Fruit fly (Drosophila melanogaster): ENCODE measurements around the gene CG14664.

The CG14664 gene

dm6 chr3R:5261996-5262535, 38.1 kb downstream of the CG14664 start:
- TF ChIP-seq Myc (optimal IDR thresholded peaks at IDR 0.05) (no peak), Sin3A (optimal IDR thresholded peaks at IDR 0.05) (no peak), psq (optimal IDR thresholded peaks at IDR 0.05) (no peak), insv (optimal IDR thresholded peaks at IDR 0.05) (no peak), ttk (optimal IDR thresholded peaks at IDR 0.05) (no peak), h (optimal IDR thresholded peaks at IDR 0.05) (no peak)

DNA sequence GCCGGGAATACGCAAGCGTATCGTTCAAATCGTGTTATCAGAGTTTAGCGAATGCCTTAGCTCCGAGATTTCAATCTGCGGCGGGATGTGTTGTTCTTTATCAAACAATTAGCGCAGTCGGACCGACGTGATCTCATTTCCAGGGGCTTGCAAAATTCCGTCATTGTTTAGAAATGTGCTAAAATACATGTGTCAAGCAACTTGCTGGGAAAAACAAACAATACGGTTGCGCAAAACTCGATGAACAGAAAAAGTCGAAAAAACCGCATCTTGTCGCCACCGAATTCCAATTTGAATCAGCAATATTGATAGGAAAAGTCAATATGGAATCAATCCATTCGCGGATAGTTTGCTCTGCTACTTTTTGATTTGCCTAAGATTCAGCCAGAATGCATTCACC, 38.7 kb downstream of the CG14664 start, which contains the start of gene Tim17a2:
Gene Tim17a2, minus strand, starts transcription at position 101 of the 400 bp plus-strand sequence.
- no peak for TF ChIP-seq h (optimal IDR thresholded peaks at IDR 0.05)
- no peak for TF ChIP-seq Myc (optimal IDR thresholded peaks at IDR 0.05)
- TF ChIP-seq ttk (optimal IDR thresholded peaks at IDR 0.05), result no peak
- no peak for TF ChIP-seq psq (optimal IDR thresholded peaks at IDR 0.05)
- no peak for TF ChIP-seq Sin3A (optimal IDR thresholded peaks at IDR 0.05)
- TF ChIP-seq insv (optimal IDR thresholded peaks at IDR 0.05), result no peak

- no peak for TF ChIP-seq psq (optimal IDR thresholded peaks at IDR 0.05)
- no peak for TF ChIP-seq Sin3A (optimal IDR thresholded peaks at IDR 0.05)
- TF ChIP-seq h (optimal IDR thresholded peaks at IDR 0.05), result no peak
- no peak for TF ChIP-seq insv (optimal IDR thresholded peaks at IDR 0.05)
- TF ChIP-seq Myc (optimal IDR thresholded peaks at IDR 0.05), result no peak
- no peak for TF ChIP-seq ttk (optimal IDR thresholded peaks at IDR 0.05)
Observed at dm6 chr3R:5263311-5264250, 39.6 kb downstream of the CG14664 start.

dm6 chr3R:5264251-5265098, 40.5 kb downstream of the CG14664 start:
- TF ChIP-seq Myc (optimal IDR thresholded peaks at IDR 0.05) (no peak), insv (optimal IDR thresholded peaks at IDR 0.05) (no peak), psq (optimal IDR thresholded peaks at IDR 0.05) (no peak), h (optimal IDR thresholded peaks at IDR 0.05) (no peak), Sin3A (optimal IDR thresholded peaks at IDR 0.05) (no peak), ttk (optimal IDR thresholded peaks at IDR 0.05) (no peak)

dm6 chr3R:5266282-5266681, 42.3 kb downstream of the CG14664 start:
- no peak for TF ChIP-seq ttk (optimal IDR thresholded peaks at IDR 0.05)
- TF ChIP-seq Sin3A (optimal IDR thresholded peaks at IDR 0.05), result no peak
- no peak for TF ChIP-seq Myc (optimal IDR thresholded peaks at IDR 0.05)
- TF ChIP-seq insv (optimal IDR thresholded peaks at IDR 0.05), result no peak
- no peak for TF ChIP-seq h (optimal IDR thresholded peaks at IDR 0.05)
- TF ChIP-seq psq (optimal IDR thresholded peaks at IDR 0.05), result no peak

DNA sequence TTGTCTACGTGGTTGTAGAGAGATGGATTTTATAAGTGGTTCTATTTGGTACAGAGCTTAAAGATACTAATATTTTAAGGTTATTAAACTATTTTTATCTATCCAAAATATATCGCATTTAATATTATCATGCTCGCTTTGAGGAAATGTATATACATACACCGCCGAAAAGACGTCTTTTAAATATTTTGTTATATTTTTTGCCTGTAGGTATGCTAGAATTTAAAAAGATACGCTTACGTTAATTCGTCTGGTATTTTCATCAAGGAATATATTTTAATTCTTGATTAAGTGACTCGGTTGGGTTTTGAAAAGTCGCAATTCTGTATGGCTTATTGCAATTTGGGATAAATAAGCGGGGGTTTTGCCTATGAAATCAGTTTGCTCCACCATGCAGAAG, 44.6 kb downstream of the CG14664 start:
- TF ChIP-seq psq (optimal IDR thresholded peaks at IDR 0.05) (no peak), insv (optimal IDR thresholded peaks at IDR 0.05) (no peak)

DNA sequence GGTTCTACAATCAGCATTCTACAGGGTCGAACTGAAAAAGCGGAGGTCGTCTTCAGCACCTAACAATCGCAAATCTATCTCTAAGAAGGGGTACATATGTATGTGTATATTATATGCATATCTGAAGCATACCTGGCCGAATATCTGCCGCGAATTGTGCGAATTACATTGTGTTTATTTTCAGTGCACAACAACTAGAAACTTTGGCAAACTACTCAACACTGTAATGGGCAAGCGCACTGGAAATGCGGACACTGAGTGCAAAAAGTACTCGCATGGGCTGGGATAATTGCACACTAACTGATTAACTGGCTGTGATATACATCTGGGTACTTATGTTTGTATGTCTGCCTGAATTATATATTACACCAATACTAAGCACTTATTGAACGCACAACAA, 46.9 kb downstream of the CG14664 start:
- no peak for TF ChIP-seq h (optimal IDR thresholded peaks at IDR 0.05)
- no peak for TF ChIP-seq Sin3A (optimal IDR thresholded peaks at IDR 0.05)
- no peak for TF ChIP-seq psq (optimal IDR thresholded peaks at IDR 0.05)
- no peak for TF ChIP-seq Myc (optimal IDR thresholded peaks at IDR 0.05)
- no peak for TF ChIP-seq ttk (optimal IDR thresholded peaks at IDR 0.05)
- no peak for TF ChIP-seq insv (optimal IDR thresholded peaks at IDR 0.05)
